Fruit fly (Drosophila melanogaster): ENCODE results near the gene CG9922.

CG9922 gene

DNA sequence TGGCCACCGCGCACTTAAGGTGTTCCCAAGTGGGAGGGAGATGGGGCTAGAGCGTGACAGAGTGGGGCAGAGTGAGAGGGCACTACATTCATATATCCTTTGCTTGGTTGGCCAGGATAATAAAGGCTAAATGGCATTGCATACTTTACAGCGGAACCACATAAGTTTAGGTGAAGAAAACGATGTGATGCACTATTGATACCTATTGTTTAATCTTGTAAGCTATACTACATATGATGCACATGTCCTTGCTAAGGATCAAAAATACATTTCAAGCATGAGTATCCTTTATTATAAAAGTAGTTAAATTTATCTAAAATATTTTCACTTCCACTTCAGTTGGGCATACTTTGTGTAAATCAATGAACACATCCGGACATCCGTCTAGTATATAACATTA is 4.8 kb upstream of the CG9922 start (continued):
- no peak for TF ChIP-seq CG16863 (GFP tag; optimal IDR thresholded peaks at IDR 0.05)
- TF ChIP-seq bbx (GFP tag; IDR thresholded peaks at IDR 0.05; ENCODE audit: partially characterized antibody) = no peak
- TF ChIP-seq HLH54F (GFP tag; optimal IDR thresholded peaks at IDR 0.05) = no peak
- 0 out of 2 replicates have a peak, but pooled peaks have one; percentile 39 for TF ChIP-seq chm (GFP tag; IDR thresholded peaks at IDR 0.05)
- no peak for TF ChIP-seq trem (tag; optimal IDR thresholded peaks at IDR 0.05)
- TF ChIP-seq Stat92E (GFP tag; optimal IDR thresholded peaks at IDR 0.05) = no peak
- no peak for TF ChIP-seq croc (GFP tag; conservative IDR thresholded peaks at IDR 0.05)
- no peak for TF ChIP-seq dm (GFP tag; optimal IDR thresholded peaks at IDR 0.05)
- TF ChIP-seq z (GFP tag; IDR thresholded peaks at IDR 0.05) = no peak
- TF ChIP-seq Ets65A (GFP tag) = peak; percentile 34
- peak; percentile 60 for TF ChIP-seq slbo (GFP tag; IDR thresholded peaks at IDR 0.05)
- TF ChIP-seq jing (GFP tag; optimal IDR thresholded peaks at IDR 0.05) = no peak
- TF ChIP-seq dpn (GFP tag; optimal IDR thresholded peaks at IDR 0.05) = peak in 1 of 2 experiments; percentile 1
- no peak for TF ChIP-seq CG11085 (GFP tag; IDR thresholded peaks at IDR 0.05)
- TF ChIP-seq schlank (tag; optimal IDR thresholded peaks at IDR 0.05) = no peak
- no peak for TF ChIP-seq klu (GFP tag; IDR thresholded peaks at IDR 0.05)
- TF ChIP-seq hkb (optimal IDR thresholded peaks at IDR 0.05) = no peak
- TF ChIP-seq hkb (GFP tag; IDR thresholded peaks at IDR 0.05) = no peak
- no peak for TF ChIP-seq CkIIα-i1 (GFP tag; IDR thresholded peaks at IDR 0.05)
- TF ChIP-seq CG4282 (GFP tag; optimal IDR thresholded peaks at IDR 0.05) = no peak
- TF ChIP-seq Dbx (GFP tag; IDR thresholded peaks at IDR 0.05) = no peak
- TF ChIP-seq Atf-2 (GFP tag; optimal IDR thresholded peaks at IDR 0.05) = no peak
- TF ChIP-seq NK7.1 (GFP tag; optimal IDR thresholded peaks at IDR 0.05) = no peak
- peak; percentile 20 for TF ChIP-seq lilli (GFP tag; optimal IDR thresholded peaks at IDR 0.05)
- TF ChIP-seq Doc3 (GFP tag; IDR thresholded peaks at IDR 0.05; ENCODE audit: partially characterized antibody) = no peak
- TF ChIP-seq Dad (GFP tag; optimal IDR thresholded peaks at IDR 0.05) = no peak
- TF ChIP-seq chn (GFP tag; optimal IDR thresholded peaks at IDR 0.05) = no peak
- peak; percentile 25 for TF ChIP-seq CG2678 (tag; optimal IDR thresholded peaks at IDR 0.05)
- peak; percentile 45 for TF ChIP-seq Xbp1 (GFP tag; optimal IDR thresholded peaks at IDR 0.05)
- TF ChIP-seq pita (GFP tag; optimal IDR thresholded peaks at IDR 0.05) = no peak
- TF ChIP-seq Elba2 (GFP tag; optimal IDR thresholded peaks at IDR 0.05) = peak; percentile 20
- no peak for TF ChIP-seq peb (GFP tag; IDR thresholded peaks at IDR 0.05)
- no peak for TF ChIP-seq Taf1 (GFP tag; IDR thresholded peaks at IDR 0.05)
- 0 out of 3 replicates have a peak, but pooled peaks have one; percentile 53 for TF ChIP-seq CG2199 (GFP tag; IDR thresholded peaks at IDR 0.05)
- TF ChIP-seq gcm2 (GFP tag; optimal IDR thresholded peaks at IDR 0.05) = no peak
- no peak for TF ChIP-seq sd (tag; optimal IDR thresholded peaks at IDR 0.05)
- no peak for TF ChIP-seq cg (GFP tag; optimal IDR thresholded peaks at IDR 0.05)
- peak; percentile 13 for TF ChIP-seq CG10209 (GFP tag; optimal IDR thresholded peaks at IDR 0.05)
- TF ChIP-seq CG12391 (tag; optimal IDR thresholded peaks at IDR 0.05) = peak; percentile 51
- TF ChIP-seq H15 (GFP tag; IDR thresholded peaks at IDR 0.05) = no peak
- TF ChIP-seq fru (optimal IDR thresholded peaks at IDR 0.05) = no peak
- TF ChIP-seq oc (tag; optimal IDR thresholded peaks at IDR 0.05) = no peak
- TF ChIP-seq CG11247 (GFP tag; IDR thresholded peaks at IDR 0.05) = no peak
- TF ChIP-seq CG17385 (GFP tag; optimal IDR thresholded peaks at IDR 0.05) = peak; percentile 14
- no peak for TF ChIP-seq CG31388 (GFP tag; optimal IDR thresholded peaks at IDR 0.05)
- TF ChIP-seq CG2202 (tag; optimal IDR thresholded peaks at IDR 0.05) = no peak
- no peak for TF ChIP-seq CG2116 (GFP tag; optimal IDR thresholded peaks at IDR 0.05)
- no peak for TF ChIP-seq CG31224 (GFP tag; IDR thresholded peaks at IDR 0.05)
- TF ChIP-seq nmo (GFP tag; optimal IDR thresholded peaks at IDR 0.05) = peak; percentile 34
- peak; percentile 2 for TF ChIP-seq CG2712 (tag; optimal IDR thresholded peaks at IDR 0.05)
- no peak for TF ChIP-seq CG12219 (GFP tag; optimal IDR thresholded peaks at IDR 0.05)
- peak; percentile 52 for TF ChIP-seq grau (tag; optimal IDR thresholded peaks at IDR 0.05)
- TF ChIP-seq CG3281 (GFP tag; optimal IDR thresholded peaks at IDR 0.05) = no peak
